Fruit fly (Drosophila melanogaster): Measurements from ENCODE around the gene Rassf.

DNA sequence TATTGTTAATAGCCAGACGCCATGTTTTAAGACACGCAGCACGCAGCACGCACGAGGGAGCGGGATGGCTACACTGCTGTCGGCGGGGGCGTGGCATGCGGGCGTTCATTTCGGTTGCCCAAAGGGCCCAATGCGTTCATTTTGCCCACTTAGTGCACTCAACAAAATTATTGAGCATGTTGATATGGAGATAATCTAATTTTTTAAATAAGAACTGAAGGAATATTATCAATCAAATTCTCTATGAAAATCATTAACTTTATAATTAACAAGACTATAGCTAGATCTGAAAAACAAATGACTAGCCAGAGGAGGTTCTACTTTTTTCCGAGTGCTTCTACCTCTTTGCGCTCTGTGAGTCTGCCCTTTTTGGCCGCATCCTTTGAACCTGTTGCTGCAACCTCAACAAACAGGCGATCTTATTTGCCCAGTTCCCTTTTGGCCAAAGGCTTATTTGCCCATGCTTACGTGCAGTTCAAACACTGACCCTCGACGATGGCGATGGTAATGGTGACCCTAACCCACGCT, 15.6 kb upstream of the Rassf start:
- TF ChIP-seq CG14655 (GFP tag; optimal IDR thresholded peaks at IDR 0.05) (no peak), EcR (GFP tag; optimal IDR thresholded peaks at IDR 0.05) (no peak), CG4496 (GFP tag; IDR thresholded peaks at IDR 0.05) (no peak), CG34367 (tag; optimal IDR thresholded peaks at IDR 0.05) (no peak)

Measured in whole organism, pupa.